Fruit fly (Drosophila melanogaster) whole organism, wandering third instar larva: ENCODE measurements around the gene Mkp.

Source experiments
- Abd-B ChIP-seq: fragments of >200 bp; optimal IDR thresholded peaks from 2 replicates; lab custom pipeline; 2017; ENCODE audit warnings: missing biosample characterization, missing genetic modification characterization
- CG9705 ChIP-seq: fragments of 200-800 bp; sonication (Bioruptor generic); optimal IDR thresholded peaks from 2 replicates; lab custom pipeline; 2018; ENCODE audit warnings: missing biosample characterization, mild to moderate bottlenecking, missing genetic modification characterization
- CrebA ChIP-seq: fragments of 200-800 bp; sonication (Bioruptor generic); optimal IDR thresholded peaks from 2 replicates; lab custom pipeline; 2016; ENCODE audit warnings: missing biosample characterization, mild to moderate bottlenecking, missing genetic modification characterization, borderline replicate concordance
- Dif ChIP-seq: fragments of 200-275, 200-300 bp; sonication (Bioruptor generic); optimal IDR thresholded peaks from 2 replicates; lab custom pipeline; 2018; ENCODE audit warnings: missing biosample characterization, missing genetic modification characterization; ENCODE audit not compliant: partially characterized antibody
- Hnf4 ChIP-seq: fragments of 200-800 bp; sonication (Bioruptor generic); optimal IDR thresholded peaks from 2 replicates; lab custom pipeline; 2016; ENCODE audit warnings: missing biosample characterization, mild to moderate bottlenecking, missing genetic modification characterization
- Hr78 ChIP-seq: fragments of >200 bp; optimal IDR thresholded peaks from 2 replicates; lab custom pipeline; 2017; ENCODE audit warnings: missing biosample characterization, missing genetic modification characterization
- Mio ChIP-seq: sonication (Bioruptor generic); optimal IDR thresholded peaks from 2 replicates; lab custom pipeline; 2016; ENCODE audit warnings: missing biosample characterization, missing genetic modification characterization
- dmrt93B ChIP-seq: fragments of 200-800 bp; sonication (Bioruptor generic); optimal IDR thresholded peaks from 2 replicates; lab custom pipeline; 2018; ENCODE audit warnings: missing biosample characterization, mild to moderate bottlenecking, missing genetic modification characterization
- foxo ChIP-seq, 2 experiments: fragments of 200-800 bp; sonication (Bioruptor generic); optimal IDR thresholded peaks; 2 replicates in 1 of 2; 3 replicates in 1 of 2; lab custom pipeline; 2016 to 2017; ENCODE audit warnings: missing biosample characterization in 2 of 2, missing genetic modification characterization in 2 of 2
- psq ChIP-seq: fragments of 200-800 bp; sonication (Bioruptor generic); optimal IDR thresholded peaks from 3 replicates; lab custom pipeline; 2017; ENCODE audit warnings: missing biosample characterization, mild to moderate bottlenecking, missing genetic modification characterization, moderate library complexity

The Mkp gene

DNA sequence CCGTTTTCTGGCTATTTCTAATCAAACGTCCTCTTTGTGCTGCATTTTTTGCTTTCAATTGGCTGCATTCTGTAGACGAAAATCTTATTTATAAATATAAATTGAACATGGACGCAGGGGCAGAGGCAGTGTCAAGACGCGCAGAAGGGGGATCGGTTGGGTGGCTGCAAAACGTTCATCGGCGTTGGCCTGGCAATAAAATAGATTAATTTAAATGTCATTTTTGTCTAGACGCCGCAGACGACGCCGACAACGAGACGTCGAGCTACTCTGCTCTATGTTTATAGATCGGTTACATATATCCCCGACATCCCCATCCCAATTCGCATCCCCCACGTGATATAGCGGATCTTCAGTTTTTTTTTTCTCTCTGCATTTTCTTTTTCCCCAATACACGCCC, 51.0 kb downstream of the Mkp start:
- TF ChIP-seq dmrt93B (GFP tag; lab: Kevin White, UChicago) (no peak), Hr78 (GFP tag; lab: Kevin White, UChicago) (no peak), CrebA (GFP tag; lab: Kevin White, UChicago) (no peak), psq (GFP tag; lab: Kevin White, UChicago) (no peak), Abd-B (GFP tag; lab: Kevin White, UChicago) (no peak), Dif (GFP tag; lab: Kevin White, UChicago) (no peak), foxo (GFP tag; optimal IDR thresholded peaks at IDR 0.05; lab: Kevin White, UChicago) (no peak), Mio (GFP tag; lab: Kevin White, UChicago) (no peak), Hnf4 (GFP tag; lab: Kevin White, UChicago) (no peak), CG9705 (GFP tag; lab: Kevin White, UChicago) (no peak)
